Worm (Caenorhabditis elegans): ENCODE measurements around the gene gon-1.

DNA sequence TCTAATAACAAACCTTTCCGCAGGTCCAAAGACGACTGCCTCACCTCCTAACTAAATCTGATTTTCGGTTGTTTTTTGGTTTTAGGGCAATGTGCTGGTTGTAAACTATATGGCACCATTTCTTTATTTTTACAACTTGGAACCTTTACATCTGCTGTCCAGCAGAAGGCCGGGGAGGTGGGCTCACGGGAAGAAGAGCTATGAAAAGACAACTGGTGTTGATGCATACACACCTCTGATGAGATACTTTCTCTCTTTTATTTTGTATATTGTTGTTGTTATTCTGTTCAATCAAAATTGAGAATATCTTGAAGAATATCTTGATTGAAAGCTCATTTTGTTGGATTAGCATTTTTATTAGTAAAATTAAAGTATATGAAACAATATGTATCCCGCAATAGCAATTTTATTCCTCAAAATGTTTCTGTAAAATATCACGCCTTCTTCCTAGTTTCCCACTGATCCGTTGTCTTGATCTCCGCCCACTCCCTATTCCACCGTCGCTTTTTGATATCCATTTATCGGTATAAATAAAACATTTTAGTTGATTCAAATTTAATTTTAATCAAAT is 24.5 kb upstream of the gon-1 start, which contains the start of gene dhp-2:
- no peak for TF ChIP-seq klf-2 (GFP tag; conservative IDR thresholded peaks at IDR 0.05)
- TF ChIP-seq tab-1 (GFP tag; IDR thresholded peaks at IDR 0.05) = no peak
- TF ChIP-seq T22C8.4 (GFP tag; IDR thresholded peaks at IDR 0.05) = no peak
- no peak for TF ChIP-seq ztf-23 (GFP tag; IDR thresholded peaks at IDR 0.05)

Data from whole organism, midembryonic.